Worm (Caenorhabditis elegans) whole organism, late embryonic: ENCODE data around the gene usp-50.

Source experiments
- C08G9.2 ChIP-seq: sonication (generic microtip); optimal IDR thresholded peaks from 2 replicates; lab custom pipeline; 2016; ENCODE audit warnings: mild to moderate bottlenecking, missing genetic modification characterization, moderate library complexity, missing compliant biosample characterization
- F13H6.1 ChIP-seq: sonication (generic microtip); optimal IDR thresholded peaks from 2 replicates; lab custom pipeline; 2016; ENCODE audit warnings: missing genetic modification characterization, missing compliant biosample characterization
- T23F11.4 ChIP-seq: fragments of 200-800 bp; sonication (Bioruptor generic); optimal IDR thresholded peaks from 2 replicates; lab custom pipeline; 2018; ENCODE audit warnings: mild to moderate bottlenecking, missing genetic modification characterization, missing compliant biosample characterization
- ahr-1 ChIP-seq: sonication (generic microtip); optimal IDR thresholded peaks from 2 replicates; lab custom pipeline; 2016; ENCODE audit warnings: missing genetic modification characterization, missing compliant biosample characterization
- ceh-14 ChIP-seq: sonication (generic microtip); optimal IDR thresholded peaks from 2 replicates; lab custom pipeline; 2016; ENCODE audit warnings: missing genotype, missing genetic modification characterization, missing compliant biosample characterization
- ceh-18 ChIP-seq: sonication (generic microtip); optimal IDR thresholded peaks from 2 replicates; lab custom pipeline; 2016; ENCODE audit warnings: missing genetic modification characterization, missing compliant biosample characterization
- ceh-2 ChIP-seq: sonication (generic microtip); optimal IDR thresholded peaks from 2 replicates; lab custom pipeline; 2016; ENCODE audit warnings: missing genotype, missing genetic modification characterization, missing compliant biosample characterization
- ceh-24 ChIP-seq: sonication (generic microtip); optimal IDR thresholded peaks from 2 replicates; lab custom pipeline; 2016; ENCODE audit warnings: mild to moderate bottlenecking, missing genetic modification characterization, missing compliant biosample characterization
- ceh-30 ChIP-seq: fragments of 150-350 bp; optimal IDR thresholded peaks from 2 replicates; lab custom pipeline; 2014; ENCODE audit warnings: missing biosample characterization, missing genetic modification characterization
- ceh-31 ChIP-seq: sonication (generic microtip); optimal IDR thresholded peaks from 2 replicates; lab custom pipeline; 2016; ENCODE audit warnings: missing genetic modification characterization, missing compliant biosample characterization
- ceh-6 ChIP-seq: fragments of 200-800 bp; sonication (Bioruptor generic); optimal IDR thresholded peaks from 2 replicates; lab custom pipeline; 2018; ENCODE audit warnings: mild to moderate bottlenecking, missing genetic modification characterization, missing compliant biosample characterization
- ceh-9 ChIP-seq: sonication (generic microtip); optimal IDR thresholded peaks from 2 replicates; lab custom pipeline; 2016; ENCODE audit warnings: mild to moderate bottlenecking, missing genetic modification characterization, inconsistent platforms, missing compliant biosample characterization
- dmd-4 ChIP-seq: sonication (generic microtip); optimal IDR thresholded peaks from 2 replicates; lab custom pipeline; 2016; ENCODE audit warnings: borderline replicate concordance, missing genetic modification characterization, missing compliant biosample characterization
- dve-1 ChIP-seq: sonication (generic microtip); optimal IDR thresholded peaks from 2 replicates; lab custom pipeline; 2017; ENCODE audit warnings: antibody characterized with exemption, mild to moderate bottlenecking, missing genetic modification characterization, missing compliant biosample characterization
- elt-2 ChIP-seq: sonication (generic microtip); optimal IDR thresholded peaks from 2 replicates; lab custom pipeline; 2016; ENCODE audit warnings: missing genetic modification reagents, missing genetic modification characterization, missing compliant biosample characterization
- elt-4 ChIP-seq: sonication (generic microtip); optimal IDR thresholded peaks from 2 replicates; lab custom pipeline; 2016; ENCODE audit warnings: missing genetic modification characterization, missing compliant biosample characterization
- ets-4 ChIP-seq: sonication (generic microtip); optimal IDR thresholded peaks from 2 replicates; lab custom pipeline; 2016; ENCODE audit warnings: missing genetic modification characterization, missing compliant biosample characterization
- eyg-1 ChIP-seq: sonication (generic microtip); optimal IDR thresholded peaks from 2 replicates; lab custom pipeline; 2016; ENCODE audit warnings: missing genotype, missing genetic modification characterization, missing compliant biosample characterization
- fax-1 ChIP-seq: sonication (generic microtip); optimal IDR thresholded peaks from 2 replicates; lab custom pipeline; 2016; ENCODE audit warnings: missing genotype, missing genetic modification characterization, missing compliant biosample characterization
- hlh-13 ChIP-seq: fragments of 200-800 bp; sonication (Bioruptor generic); optimal IDR thresholded peaks from 2 replicates; lab custom pipeline; 2018; ENCODE audit warnings: mild to moderate bottlenecking, missing genetic modification characterization, missing compliant biosample characterization
- hlh-15 ChIP-seq: sonication (generic microtip); optimal IDR thresholded peaks from 2 replicates; lab custom pipeline; 2016; ENCODE audit warnings: missing genetic modification characterization, missing compliant biosample characterization
- hlh-30 ChIP-seq: sonication (generic microtip); optimal IDR thresholded peaks from 2 replicates; lab custom pipeline; 2017; ENCODE audit warnings: antibody characterized with exemption, missing genetic modification characterization, missing compliant biosample characterization; ENCODE audit not compliant: insufficient read depth
- hlh-6 ChIP-seq: sonication (generic microtip); optimal IDR thresholded peaks from 2 replicates; lab custom pipeline; 2016; ENCODE audit warnings: missing genotype, missing genetic modification characterization, missing compliant biosample characterization
- hlh-8 ChIP-seq: sonication (generic microtip); optimal IDR thresholded peaks from 2 replicates; lab custom pipeline; 2016; ENCODE audit warnings: missing genotype, missing genetic modification characterization, missing compliant biosample characterization
- lin-11 ChIP-seq: fragments of 200-800 bp; sonication (Bioruptor generic); optimal IDR thresholded peaks from 2 replicates; lab custom pipeline; 2018; ENCODE audit warnings: mild to moderate bottlenecking, missing genetic modification characterization, missing compliant biosample characterization
- madf-2 ChIP-seq: sonication (generic microtip); optimal IDR thresholded peaks from 2 replicates; lab custom pipeline; 2017; ENCODE audit warnings: missing genetic modification characterization, missing compliant biosample characterization
- nfya-1 ChIP-seq: sonication (generic microtip); optimal IDR thresholded peaks from 2 replicates; lab custom pipeline; 2017; ENCODE audit warnings: missing genetic modification characterization, mild to moderate bottlenecking, missing compliant biosample characterization, antibody characterized with exemption, moderate library complexity
- nhr-11 ChIP-seq: fragments of 150-350 bp; optimal IDR thresholded peaks from 2 replicates; lab custom pipeline; 2014; ENCODE audit warnings: missing biosample characterization, missing genetic modification characterization
- nhr-232 ChIP-seq: sonication (generic microtip); optimal IDR thresholded peaks from 2 replicates; lab custom pipeline; 2016; ENCODE audit warnings: missing genetic modification characterization, missing compliant biosample characterization
- pag-3 ChIP-seq: sonication (generic microtip); optimal IDR thresholded peaks from 2 replicates; lab custom pipeline; 2016; ENCODE audit warnings: missing compliant biosample characterization, missing genetic modification characterization, borderline replicate concordance
- pax-1 ChIP-seq: fragments of 150-350 bp; optimal IDR thresholded peaks from 2 replicates; lab custom pipeline; 2014; ENCODE audit warnings: missing biosample characterization, missing genetic modification characterization
- pha-2 ChIP-seq: sonication (generic microtip); optimal IDR thresholded peaks from 2 replicates; lab custom pipeline; 2017; ENCODE audit warnings: mild to moderate bottlenecking, missing genetic modification characterization, missing compliant biosample characterization
- pha-4 ChIP-seq: fragments of 150-350 bp; optimal IDR thresholded peaks from 2 replicates; lab custom pipeline; 2018; ENCODE audit warnings: missing biosample characterization, missing genetic modification reagents, missing genetic modification characterization
- rnt-1 ChIP-seq: sonication (generic microtip); optimal IDR thresholded peaks from 2 replicates; lab custom pipeline; 2016; ENCODE audit warnings: missing genetic modification characterization, missing compliant biosample characterization
- sdc-2 ChIP-seq: sonication (generic microtip); optimal IDR thresholded peaks from 2 replicates; lab custom pipeline; 2016; ENCODE audit warnings: missing genotype, missing genetic modification characterization, missing compliant biosample characterization
- sox-2 ChIP-seq: fragments of 200-800 bp; sonication (Bioruptor generic); IDR thresholded peaks from 2 replicates; pipeline ENCODE4 v1.3.6; 2022; ENCODE audit warnings: missing genetic modification reagents, missing genetic modification characterization, missing compliant biosample characterization
- sox-4 ChIP-seq: sonication (generic microtip); optimal IDR thresholded peaks from 2 replicates; lab custom pipeline; 2017; ENCODE audit warnings: mild to moderate bottlenecking, missing genetic modification characterization, inconsistent platforms, missing compliant biosample characterization
- tbx-7 ChIP-seq: sonication (generic microtip); optimal IDR thresholded peaks from 2 replicates; lab custom pipeline; 2016; ENCODE audit warnings: missing genotype, missing genetic modification characterization, missing compliant biosample characterization
- unc-86 ChIP-seq: sonication (generic microtip); optimal IDR thresholded peaks from 2 replicates; lab custom pipeline; 2016; ENCODE audit warnings: missing genetic modification characterization, missing compliant biosample characterization
- zip-5 ChIP-seq: sonication (generic microtip); optimal IDR thresholded peaks from 2 replicates; lab custom pipeline; 2016; ENCODE audit warnings: missing genetic modification characterization, missing compliant biosample characterization
- ztf-16 ChIP-seq: sonication (generic microtip); optimal IDR thresholded peaks from 2 replicates; lab custom pipeline; 2017; ENCODE audit warnings: missing genetic modification characterization, missing compliant biosample characterization

Gene usp-50

ce11 chrV:17945460-17945859 is 20.7 kb downstream of the usp-50 start:
- no peak for TF ChIP-seq elt-2 (tag; lab: Kevin White, UChicago)
- TF ChIP-seq ceh-18 (tag; lab: Kevin White, UChicago), result no peak
- no peak for TF ChIP-seq ceh-9
- no peak for TF ChIP-seq hlh-13 (GFP tag; lab: Kevin White, UChicago)
- TF ChIP-seq ztf-16 (tag; lab: Kevin White, UChicago), result no peak
- TF ChIP-seq sdc-2 (tag; lab: Kevin White, UChicago), result no peak
- TF ChIP-seq rnt-1, result no peak
- no peak for TF ChIP-seq hlh-6 (tag; lab: Kevin White, UChicago)
- no peak for TF ChIP-seq F13H6.1
- no peak for TF ChIP-seq pax-1 (tag; lab: Kevin White, UChicago)
- TF ChIP-seq, all 69 proteins: peak for 0

ce11 chrV:17947266-17947665 is 22.6 kb downstream of the usp-50 start:
- TF ChIP-seq ceh-2 (tag; lab: Kevin White, UChicago) (no peak), eyg-1 (tag; lab: Kevin White, UChicago) (no peak), hlh-15 (no peak), pag-3 (tag; lab: Kevin White, UChicago) (no peak), ceh-14 (tag; lab: Kevin White, UChicago) (no peak), elt-2 (tag; lab: Kevin White, UChicago) (no peak), ets-4 (tag; lab: Kevin White, UChicago) (no peak), ceh-6 (GFP tag; lab: Kevin White, UChicago) (no peak), ceh-24 (tag; lab: Kevin White, UChicago) (no peak), ceh-31 (tag; lab: Kevin White, UChicago) (no peak), ceh-30 (tag; lab: Kevin White, UChicago) (no peak), fax-1 (no peak), F13H6.1 (no peak), hlh-30 (no peak), nfya-1 (tag; lab: Kevin White, UChicago) (no peak), dve-1 (tag; lab: Kevin White, UChicago) (no peak), T23F11.4 (GFP tag; lab: Kevin White, UChicago) (no peak), tbx-7 (tag; lab: Kevin White, UChicago) (no peak)

- TF ChIP-seq zip-5 (tag; lab: Kevin White, UChicago) (no peak), lin-11 (tag; lab: Kevin White, UChicago) (no peak), sox-4 (tag; lab: Kevin White, UChicago) (no peak), nhr-232 (tag; lab: Kevin White, UChicago) (no peak), F13H6.1 (no peak), pha-4 (tag; lab: Kevin White, UChicago) (no peak), madf-2 (tag; lab: Kevin White, UChicago) (no peak), dve-1 (tag; lab: Kevin White, UChicago) (no peak), nhr-11 (no peak), pha-2 (tag; lab: Kevin White, UChicago) (no peak), pax-1 (tag; lab: Kevin White, UChicago) (no peak), elt-4 (tag; lab: Kevin White, UChicago) (no peak), C08G9.2 (tag; lab: Kevin White, UChicago) (no peak), ceh-14 (tag; lab: Kevin White, UChicago) (no peak)
- TF ChIP-seq, all 69 proteins: peak for 0
Observed at ce11 chrV:17948036-17948691, 23.4 kb downstream of the usp-50 start.

DNA sequence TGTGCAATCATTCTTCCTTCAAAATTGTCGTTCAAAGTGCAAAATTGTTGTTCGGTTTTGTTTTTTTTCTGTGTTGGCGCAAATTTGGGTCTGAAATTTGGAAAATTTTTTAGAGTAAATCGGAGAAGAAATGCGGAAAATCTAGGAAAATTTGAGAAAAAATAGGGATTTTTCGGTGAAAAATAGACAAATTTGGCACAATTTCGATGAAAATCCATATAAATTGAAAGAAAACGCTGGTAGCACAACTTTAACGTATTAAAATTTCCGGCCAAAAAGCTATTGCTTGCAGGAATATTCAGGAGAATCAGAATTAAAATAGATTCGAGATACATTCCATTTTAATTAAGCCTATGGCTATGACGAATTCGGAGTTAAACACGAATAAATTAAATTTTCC is 24.4 kb downstream of the usp-50 start, which contains the start of gene dpy-21:
Gene dpy-21 (minus strand): TSS at position 101 of the 400 bp plus-strand sequence.
- no peak for TF ChIP-seq unc-86
- no peak for TF ChIP-seq dmd-4 (tag; lab: Kevin White, UChicago)
- TF ChIP-seq sox-2 (GFP tag; lab: Robert Waterston, UW), result no peak
- no peak for TF ChIP-seq ahr-1 (tag; lab: Kevin White, UChicago)
- no peak for TF ChIP-seq ceh-24 (tag; lab: Kevin White, UChicago)
- TF ChIP-seq fax-1, result no peak
- TF ChIP-seq hlh-8 (tag; lab: Kevin White, UChicago), result no peak
